Worm (Caenorhabditis elegans) whole organism, L3 larva: Measurements from ENCODE around the gene ubc-20.

Experiments
- egl-5 ChIP-seq: fragments of 150-350 bp; optimal IDR thresholded peaks from 2 replicates; lab custom pipeline; 2017; ENCODE audit warnings: missing biosample characterization, missing genetic modification reagents, missing genetic modification characterization, inconsistent platforms
- hmg-11 ChIP-seq: sonication (generic microtip); optimal IDR thresholded peaks from 2 replicates; lab custom pipeline; 2016; ENCODE audit warnings: missing genetic modification characterization, missing compliant biosample characterization
- lin-15B ChIP-seq: fragments of 150-350 bp; optimal IDR thresholded peaks from 2 replicates; lab custom pipeline; 2014; ENCODE audit warnings: missing biosample characterization, missing genetic modification characterization
- nhr-12 ChIP-seq: fragments of 150-350 bp; optimal IDR thresholded peaks from 2 replicates; lab custom pipeline; 2014; ENCODE audit warnings: missing biosample characterization, missing genetic modification characterization
- sea-2 ChIP-seq: fragments of 150-350 bp; sonication (generic microtip); optimal IDR thresholded peaks from 4 replicates; lab custom pipeline; 2014; ENCODE audit warnings: missing biosample characterization, missing genetic modification reagents, missing genetic modification characterization
- zag-1 ChIP-seq: fragments of 150-350 bp; optimal IDR thresholded peaks from 2 replicates; lab custom pipeline; 2014; ENCODE audit warnings: missing biosample characterization, missing genetic modification characterization

- TF ChIP-seq hmg-11 (tag; lab: Kevin White, UChicago) (no peak), egl-5 (no peak), lin-15B (tag; lab: Kevin White, UChicago) (no peak), sea-2 (GFP tag; lab: Kevin White, UChicago) (no peak), nhr-12 (no peak), zag-1 (tag; lab: Kevin White, UChicago) (no peak)
Measured at ce11 chrIII:207023-207422, 18.4 kb downstream of the ubc-20 start, which contains the start of gene W10C4.1.
